ENCODE assay signal across 2 worm cellular contexts in genomic region chrX:3853901-3854300, ce11.
TF ChIP-seq lines count a peak whose summit lies in the region.

No protein-coding gene starts in this region.

TF ChIP-seq in whole organism, L1 larva, 84 proteins besides CTCF, POLR2A, EP300 and RAD21 (continued from another document):
- TF ChIP-seq ztf-4 (tag; optimal IDR thresholded peaks at IDR 0.05; lab: Kevin White, UChicago) = no peak
- peak; percentile 18 to 33 for TF ChIP-seq lsy-2 (tag; optimal IDR thresholded peaks at IDR 0.05; lab: Kevin White, UChicago)
- TF ChIP-seq snu-23 (GFP tag; optimal IDR thresholded peaks at IDR 0.05; lab: Kevin White, UChicago) = peak; percentile 57
- TF ChIP-seq sox-4 (tag; optimal IDR thresholded peaks at IDR 0.05; lab: Kevin White, UChicago) = no peak
- TF ChIP-seq ceh-63 (GFP tag; optimal IDR thresholded peaks at IDR 0.05; lab: Kevin White, UChicago) = no peak
- no peak for TF ChIP-seq tlp-1 (tag; optimal IDR thresholded peaks at IDR 0.05; lab: Kevin White, UChicago)
- no peak for TF ChIP-seq lin-15B (tag; optimal IDR thresholded peaks at IDR 0.05; lab: Kevin White, UChicago)
- TF ChIP-seq rnt-1 (tag; optimal IDR thresholded peaks at IDR 0.05; lab: Kevin White, UChicago) = peak; percentile 84
- no peak for TF ChIP-seq elt-2 (tag; optimal IDR thresholded peaks at IDR 0.05; lab: Kevin White, UChicago)
- no peak for TF ChIP-seq ces-1 (GFP tag; optimal IDR thresholded peaks at IDR 0.05; lab: Kevin White, UChicago)
- no peak for TF ChIP-seq C16A3.4 (tag; optimal IDR thresholded peaks at IDR 0.05; lab: Kevin White, UChicago)
- no peak for TF ChIP-seq hlh-17 (GFP tag; optimal IDR thresholded peaks at IDR 0.05; lab: Kevin White, UChicago; ENCODE audit: borderline replicate concordance)
- no peak for TF ChIP-seq xbp-1 (tag; optimal IDR thresholded peaks at IDR 0.05; lab: Kevin White, UChicago)
- no peak for TF ChIP-seq C34B4.2 (tag; optimal IDR thresholded peaks at IDR 0.05; lab: Kevin White, UChicago)
- peak; percentile 46 for TF ChIP-seq nhr-19 (GFP tag; conservative IDR thresholded peaks at IDR 0.05; lab: Robert Waterston, UW)
- peak; percentile 73 for TF ChIP-seq dsc-1 (tag; optimal IDR thresholded peaks at IDR 0.05; lab: Kevin White, UChicago)
- no peak for TF ChIP-seq efl-1 (optimal IDR thresholded peaks at IDR 0.05; lab: Kevin White, UChicago)
- no peak for TF ChIP-seq efl-1 (GFP tag; optimal IDR thresholded peaks at IDR 0.05 in 1 of 2; lab: Kevin White, UChicago)
- no peak for TF ChIP-seq unc-62 (GFP tag; optimal IDR thresholded peaks at IDR 0.05; lab: Kevin White, UChicago)
- peak; percentile 3 for TF ChIP-seq lin-39 (tag; optimal IDR thresholded peaks at IDR 0.05; lab: Kevin White, UChicago)
- TF ChIP-seq aly-2 (tag; optimal IDR thresholded peaks at IDR 0.05; lab: Kevin White, UChicago) = no peak

TF ChIP-seq in whole organism, L2 larva, 48 proteins besides CTCF, POLR2A, EP300 and RAD21 (continued from another document):
- no peak for TF ChIP-seq zag-1 (tag; optimal IDR thresholded peaks at IDR 0.05; lab: Kevin White, UChicago)
- TF ChIP-seq mab-5 (tag; optimal IDR thresholded peaks at IDR 0.05; lab: Kevin White, UChicago) = no peak
- no peak for TF ChIP-seq lin-39 (tag; optimal IDR thresholded peaks at IDR 0.05; lab: Kevin White, UChicago)
- no peak for TF ChIP-seq nhr-129 (tag; optimal IDR thresholded peaks at IDR 0.05; lab: Kevin White, UChicago)
- TF ChIP-seq unc-55 (GFP tag; optimal IDR thresholded peaks at IDR 0.05; lab: Kevin White, UChicago) = peak; percentile 10
- no peak for TF ChIP-seq blmp-1 (tag; optimal IDR thresholded peaks at IDR 0.05; lab: Kevin White, UChicago; ENCODE audit: insufficient read depth)
- peak in 1 of 2 experiments; percentile 24 for TF ChIP-seq lsy-2 (tag; optimal IDR thresholded peaks at IDR 0.05; lab: Kevin White, UChicago)
- no peak for TF ChIP-seq ama-1 (optimal IDR thresholded peaks at IDR 0.05; lab: Kevin White, UChicago)
- no peak for TF ChIP-seq aly-2 (tag; optimal IDR thresholded peaks at IDR 0.05; lab: Kevin White, UChicago)
- no peak for TF ChIP-seq ZK546.5 (tag; optimal IDR thresholded peaks at IDR 0.05; lab: Kevin White, UChicago)
